Worm (Caenorhabditis elegans): Measurements from ENCODE around the gene Y24D9A.7.

The Y24D9A.7 gene

ce11 chrIV:4359653-4360052, 45.3 kb downstream of the Y24D9A.7 start, which contains the start of gene F55F10.3:
Gene F55F10.3 (plus strand): TSS chrIV:4359953.
- TF ChIP-seq klf-2 (GFP tag; conservative IDR thresholded peaks at IDR 0.05) (no peak), tab-1 (GFP tag; IDR thresholded peaks at IDR 0.05) (no peak), ztf-23 (GFP tag; IDR thresholded peaks at IDR 0.05) (no peak), T22C8.4 (GFP tag; IDR thresholded peaks at IDR 0.05) (no peak), ref-1 (GFP tag; conservative IDR thresholded peaks at IDR 0.05) (no peak), cog-1 (tag; optimal IDR thresholded peaks at IDR 0.05) (no peak), med-1 (GFP tag; optimal IDR thresholded peaks at IDR 0.05; ENCODE audit: insufficient read depth) (no peak), flt-1 (GFP tag; IDR thresholded peaks at IDR 0.05) (no peak), ztf-29 (GFP tag; IDR thresholded peaks at IDR 0.05) (no peak)

ce11 chrIV:4357296-4357695, 47.7 kb downstream of the Y24D9A.7 start, which contains the start of gene sars-2:
Gene sars-2 (plus strand): TSS chrIV:4357636.
- TF ChIP-seq tab-1 (GFP tag; IDR thresholded peaks at IDR 0.05): no peak

- no peak for TF ChIP-seq ztf-23 (GFP tag; IDR thresholded peaks at IDR 0.05)
- no peak for TF ChIP-seq klf-2 (GFP tag; conservative IDR thresholded peaks at IDR 0.05)
- TF ChIP-seq ref-1 (GFP tag; conservative IDR thresholded peaks at IDR 0.05): no peak
These were observed 48.1 kb downstream of the Y24D9A.7 start, which contains the start of gene W03B1.9 for ce11 chrIV:4356879-4357278. Gene W03B1.9 (minus strand): TSS chrIV:4356979.
